Comparison of ENCODE assay signal across 1 fruit fly cellular context in the genomic region with DNA sequence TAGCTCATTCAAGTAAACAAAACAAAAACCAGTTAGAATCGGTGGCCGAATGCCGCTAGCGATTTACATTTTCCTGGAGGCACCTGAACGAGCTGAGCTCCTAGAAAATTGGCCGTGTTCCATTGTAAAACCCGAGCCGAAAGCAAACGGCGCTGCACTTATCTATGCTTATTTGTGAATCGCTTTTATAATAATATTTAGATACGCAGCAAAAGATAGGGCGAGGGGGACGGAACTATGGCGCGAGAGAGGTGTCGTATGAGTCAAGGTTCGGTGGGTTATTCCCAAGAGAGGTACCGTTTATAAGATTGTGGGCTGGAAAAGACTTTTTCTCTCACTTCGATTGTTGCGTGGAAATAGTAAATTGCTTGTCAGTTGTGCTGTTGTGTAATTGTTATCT.
TF ChIP-seq lines count a peak whose summit lies in the region.

No protein-coding gene starts in this region.

TF ChIP-seq in whole organism, embryonic, 481 proteins besides CTCF, POLR2A, EP300 and RAD21 (continued from another document):
- TF ChIP-seq Elba2 (GFP tag; optimal IDR thresholded peaks at IDR 0.05; lab: Kevin White, UChicago): no peak
- TF ChIP-seq CG7928 (GFP tag; optimal IDR thresholded peaks at IDR 0.05; lab: Kevin White, UChicago): no peak
- TF ChIP-seq chn (GFP tag; optimal IDR thresholded peaks at IDR 0.05; lab: Kevin White, UChicago): no peak
- TF ChIP-seq Med (GFP tag; lab: Kevin White, UChicago): peak; percentile 66
- no peak for TF ChIP-seq CoRest (tag; optimal IDR thresholded peaks at IDR 0.05; lab: Kevin White, UChicago)
- TF ChIP-seq vfl (GFP tag; optimal IDR thresholded peaks at IDR 0.05; lab: Kevin White, UChicago): no peak
- peak; percentile 41 for TF ChIP-seq CG18599 (GFP tag; optimal IDR thresholded peaks at IDR 0.05; lab: Kevin White, UChicago)
- TF ChIP-seq D19A (tag; optimal IDR thresholded peaks at IDR 0.05; lab: Kevin White, UChicago): no peak
